Fruit fly (Drosophila melanogaster) whole organism, pupa: ENCODE data around the gene Spase25.
A peak's percentile ranks its signal among the peaks of the same experiment; 100 is the strongest.

Source experiments
- CG10348 ChIP-seq: fragments of 200-800 bp; sonication (Bioruptor generic); IDR thresholded peaks from 2 replicates; pipeline ENCODE4 v1.3.6; 2022; ENCODE audit warnings: missing biosample characterization, missing genetic modification characterization
- CG12605 ChIP-seq: fragments of 200-800 bp; sonication (Bioruptor generic); IDR thresholded peaks from 2 replicates; pipeline ENCODE4 v1.3.6; 2022; ENCODE audit warnings: missing biosample characterization, missing genetic modification characterization
- CG13204 ChIP-seq: fragments of 200-800 bp; sonication (Bioruptor generic); optimal IDR thresholded peaks from 2 replicates; lab custom pipeline; 2018; ENCODE audit warnings: missing biosample characterization, mild to moderate bottlenecking, missing genetic modification characterization, moderate library complexity
- CG14655 ChIP-seq: fragments of 200-800 bp; sonication (Bioruptor generic); optimal IDR thresholded peaks from 3 replicates; lab custom pipeline; 2017; ENCODE audit warnings: mild to moderate bottlenecking, missing biosample characterization, missing genetic modification reagents, missing genetic modification characterization
- CG15710 ChIP-seq: fragments of 200-800 bp; sonication (Bioruptor generic); optimal IDR thresholded peaks from 2 replicates; lab custom pipeline; 2018; ENCODE audit warnings: missing biosample characterization, mild to moderate bottlenecking, missing genetic modification characterization, moderate library complexity
- CG17806 ChIP-seq: fragments of 200-800 bp; sonication (Bioruptor generic); optimal IDR thresholded peaks from 2 replicates; lab custom pipeline; 2018; ENCODE audit warnings: missing biosample characterization, mild to moderate bottlenecking, missing genetic modification characterization, moderate library complexity
- CG32121 ChIP-seq: fragments of 200-800 bp; sonication (Bioruptor generic); IDR thresholded peaks from 2 replicates; pipeline ENCODE4 v1.3.6; 2022; ENCODE audit warnings: missing biosample characterization, missing genetic modification characterization
- CG34367 ChIP-seq: fragments of 200-800 bp; sonication (Bioruptor generic); optimal IDR thresholded peaks from 2 replicates; lab custom pipeline; 2018; ENCODE audit warnings: missing biosample characterization, mild to moderate bottlenecking, missing genetic modification characterization
- CG4496 ChIP-seq: fragments of 200-800 bp; sonication (Bioruptor generic); IDR thresholded peaks from 3 replicates; pipeline ENCODE4 v1.3.6; 2022; ENCODE audit warnings: missing biosample characterization, missing genetic modification characterization
- CG8159 ChIP-seq: fragments of 200-800 bp; sonication (Bioruptor generic); optimal IDR thresholded peaks from 3 replicates; lab custom pipeline; 2018; ENCODE audit warnings: missing biosample characterization, mild to moderate bottlenecking, missing genetic modification characterization, moderate library complexity
- CG8301 ChIP-seq: fragments of 200-800 bp; sonication (Bioruptor generic); optimal IDR thresholded peaks from 2 replicates; lab custom pipeline; 2018; ENCODE audit warnings: missing biosample characterization, mild to moderate bottlenecking, missing genetic modification characterization
- CG9948 ChIP-seq: fragments of 200-800 bp; sonication (Bioruptor generic); optimal IDR thresholded peaks from 2 replicates; lab custom pipeline; 2018; ENCODE audit warnings: missing biosample characterization, mild to moderate bottlenecking, missing genetic modification characterization, moderate library complexity
- D1 ChIP-seq: fragments of 200-800 bp; sonication (Bioruptor generic); optimal IDR thresholded peaks from 2 replicates; lab custom pipeline; 2018; ENCODE audit warnings: missing biosample characterization, mild to moderate bottlenecking, missing genetic modification characterization, moderate library complexity
- EcR ChIP-seq: fragments of 200-800 bp; sonication (Bioruptor generic); optimal IDR thresholded peaks from 3 replicates; lab custom pipeline; 2019; ENCODE audit warnings: missing biosample characterization, missing genetic modification characterization, mild to moderate bottlenecking, moderate library complexity, missing genetic modification reagents
- Ets98B ChIP-seq: fragments of 200-800 bp; sonication (Bioruptor generic); IDR thresholded peaks from 2 replicates; pipeline ENCODE4 v1.3.6; 2022; ENCODE audit warnings: missing biosample characterization, missing genetic modification characterization
- Pif1A ChIP-seq: fragments of 200-800 bp; sonication (Bioruptor generic); optimal IDR thresholded peaks from 3 replicates; lab custom pipeline; 2016; ENCODE audit warnings: missing biosample characterization, missing genetic modification characterization
- Pif1B ChIP-seq: fragments of 200-800 bp; sonication (Bioruptor generic); optimal IDR thresholded peaks from 3 replicates; lab custom pipeline; 2016; ENCODE audit warnings: missing biosample characterization, missing genetic modification characterization
- Snoo ChIP-seq: fragments of 200-800 bp; sonication (Bioruptor generic); optimal IDR thresholded peaks from 3 replicates; lab custom pipeline; 2017; ENCODE audit warnings: missing biosample characterization, mild to moderate bottlenecking, missing genetic modification characterization, inconsistent platforms
- fd96Ca ChIP-seq: fragments of 200-800 bp; sonication (Bioruptor generic); IDR thresholded peaks from 3 replicates; pipeline ENCODE4 v1.3.6; 2022; ENCODE audit warnings: missing biosample characterization, missing genetic modification characterization
- gl ChIP-seq: fragments of 200-800 bp; sonication (Bioruptor generic); optimal IDR thresholded peaks from 2 replicates; lab custom pipeline; 2018; ENCODE audit warnings: missing biosample characterization, mild to moderate bottlenecking, missing genetic modification characterization
- rn ChIP-seq: fragments of 200-800 bp; sonication (Bioruptor generic); IDR thresholded peaks from 2 replicates; pipeline ENCODE4 v1.3.6; 2022; ENCODE audit warnings: missing biosample characterization, missing genetic modification characterization

Gene Spase25

DNA sequence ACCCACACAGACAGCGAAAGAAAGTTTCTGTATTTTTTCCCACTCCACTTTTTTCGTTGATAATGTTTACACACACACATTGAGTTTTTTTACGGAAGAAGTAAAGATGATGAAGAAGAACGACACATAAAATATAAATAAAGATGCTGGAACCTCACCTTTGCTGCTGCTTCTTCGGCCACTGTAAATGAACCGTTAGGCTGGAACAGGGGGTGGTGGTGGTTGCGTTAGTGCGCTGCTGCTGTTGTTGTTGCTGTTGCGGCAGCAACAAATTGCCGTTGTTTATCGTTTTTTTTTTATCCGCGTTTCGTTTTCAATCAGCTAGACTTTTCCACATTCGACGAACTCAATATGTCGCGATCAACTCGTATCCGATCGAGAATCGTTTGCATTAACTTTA lies 31.4 kb upstream of the Spase25 start:
- no peak for TF ChIP-seq rn (GFP tag; lab: Robert Waterston, UW)
- TF ChIP-seq CG10348 (GFP tag; lab: Robert Waterston, UW) = no peak
- no peak for TF ChIP-seq Pif1A (GFP tag; lab: Kevin White, UChicago)
- no peak for TF ChIP-seq CG8301 (tag; lab: Kevin White, UChicago)
- TF ChIP-seq Ets98B (GFP tag; lab: Robert Waterston, UW) = no peak
- no peak for TF ChIP-seq CG15710
- TF ChIP-seq gl (tag; lab: Kevin White, UChicago) = no peak
- no peak for TF ChIP-seq EcR
- TF ChIP-seq CG8159 (tag; lab: Kevin White, UChicago) = no peak
- TF ChIP-seq Pif1B = no peak
- TF ChIP-seq CG17806 = no peak
- no peak for TF ChIP-seq CG4496
- TF ChIP-seq CG13204 = no peak
- TF ChIP-seq CG32121 (GFP tag; lab: Robert Waterston, UW) = no peak

- TF ChIP-seq Ets98B (GFP tag; lab: Robert Waterston, UW) = peak; percentile 26; the same call in 1 of the 2 replicates
- TF ChIP-seq CG12605 (GFP tag; lab: Robert Waterston, UW) = peak; percentile 38; the same call in 1 of the 2 replicates
- TF ChIP-seq fd96Ca (GFP tag; lab: Robert Waterston, UW) = peak; percentile 61; the same call in 1 of the 3 replicates
- TF ChIP-seq rn (GFP tag; lab: Robert Waterston, UW) = peak; percentile 39; the same call in 1 of the 2 replicates
- no peak for TF ChIP-seq gl (tag; lab: Kevin White, UChicago)
- 0 out of 2 replicates have a peak, but pooled peaks have one; percentile 15 for TF ChIP-seq CG32121 (GFP tag; lab: Robert Waterston, UW)
- peak; percentile 57 for TF ChIP-seq Snoo (tag; lab: Kevin White, UChicago)
- peak; percentile 78; the same call in 2 of the 3 replicates for TF ChIP-seq CG4496
- peak; percentile 20 for TF ChIP-seq CG8159 (tag; lab: Kevin White, UChicago)
- no peak for TF ChIP-seq CG34367
Observed at dm6 chrX:11454189-11454882, 30.7 kb upstream of the Spase25 start, which contains the start of the genes Evi5 and HP5. Gene Evi5, minus strand, starts transcription at chrX:11454386. Gene HP5, plus strand, starts transcription at chrX:11454786.

DNA sequence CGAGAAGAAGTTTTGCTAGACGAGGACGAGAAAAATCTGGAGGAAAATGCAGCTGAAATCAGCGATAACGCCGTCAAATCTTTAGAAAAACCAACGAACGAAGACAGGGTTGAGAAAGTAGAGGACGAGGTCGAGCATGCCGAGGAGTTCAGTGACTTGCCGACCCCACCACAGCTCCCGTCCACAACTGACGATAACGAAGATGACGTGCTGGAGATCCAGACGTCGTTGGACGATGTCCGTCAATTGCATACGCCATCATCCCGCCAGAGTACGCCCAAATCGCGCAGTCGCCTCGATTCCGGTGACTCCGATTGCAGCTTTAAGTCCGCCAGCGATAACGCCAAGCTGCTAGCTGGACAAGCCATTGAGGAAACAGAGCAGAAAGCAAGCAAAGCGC lies 27.9 kb upstream of the Spase25 start:
- no peak for TF ChIP-seq CG8301 (tag; lab: Kevin White, UChicago)
- TF ChIP-seq EcR = peak; percentile 82

DNA sequence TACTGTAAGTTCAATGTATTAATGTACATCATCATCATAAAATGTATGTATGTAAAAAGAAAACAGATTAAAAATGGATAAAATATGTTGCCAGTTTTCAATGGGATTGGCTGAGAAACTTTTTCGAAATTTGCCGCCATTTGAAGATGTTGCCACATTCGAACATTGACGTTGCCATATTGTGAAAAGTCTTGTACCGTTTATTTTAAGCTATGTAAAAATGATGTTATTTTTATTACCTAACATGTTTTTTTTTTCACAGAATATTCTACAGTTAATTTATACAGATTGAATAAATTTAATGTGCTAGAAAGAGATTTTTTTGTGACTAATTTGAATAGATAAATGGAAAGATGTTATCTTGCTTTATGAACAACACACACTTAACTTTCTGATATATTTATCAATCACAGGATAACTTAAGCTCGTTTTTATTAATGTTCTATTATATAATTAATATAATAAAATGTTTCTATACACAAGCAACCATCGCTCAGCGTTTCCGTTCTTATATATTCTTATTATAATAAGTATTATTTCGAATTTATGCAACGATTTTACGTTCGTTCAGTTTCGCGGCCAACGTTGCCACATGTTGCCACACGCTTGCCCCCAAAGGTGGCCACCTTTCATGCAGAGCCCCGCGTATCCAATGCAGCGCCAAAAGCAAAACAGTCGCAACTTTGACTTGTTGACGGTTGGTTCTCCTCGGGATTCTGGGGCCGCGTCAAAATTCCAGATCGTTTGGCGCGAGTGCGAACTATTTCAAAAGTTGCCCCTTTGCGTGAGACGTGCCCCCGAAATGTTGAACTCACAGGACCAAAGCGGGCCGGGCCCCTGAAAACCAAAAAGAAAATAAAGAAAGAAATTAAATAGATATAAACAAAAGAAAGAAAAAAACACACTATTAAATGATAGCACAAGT lies 25.9 kb upstream of the Spase25 start, which contains the start of gene CG43155:
TSS of gene CG43155 (plus strand) at position 875 of the 925 bp plus-strand sequence.
- no peak for TF ChIP-seq EcR
- TF ChIP-seq CG32121 (GFP tag; lab: Robert Waterston, UW) = no peak
- no peak for TF ChIP-seq CG12605 (GFP tag; lab: Robert Waterston, UW)

- TF ChIP-seq CG34367 = no peak
- no peak for TF ChIP-seq CG10348 (GFP tag; lab: Robert Waterston, UW)
- TF ChIP-seq CG12605 (GFP tag; lab: Robert Waterston, UW) = no peak
- no peak for TF ChIP-seq Snoo (tag; lab: Kevin White, UChicago)
- TF ChIP-seq fd96Ca (GFP tag; lab: Robert Waterston, UW) = no peak
- TF ChIP-seq D1 (tag; lab: Kevin White, UChicago) = no peak
- TF ChIP-seq CG17806 = no peak
- TF ChIP-seq CG13204 = no peak
- TF ChIP-seq rn (GFP tag; lab: Robert Waterston, UW) = no peak
Observed at dm6 chrX:11464047-11464446, 21.0 kb upstream of the Spase25 start.

DNA sequence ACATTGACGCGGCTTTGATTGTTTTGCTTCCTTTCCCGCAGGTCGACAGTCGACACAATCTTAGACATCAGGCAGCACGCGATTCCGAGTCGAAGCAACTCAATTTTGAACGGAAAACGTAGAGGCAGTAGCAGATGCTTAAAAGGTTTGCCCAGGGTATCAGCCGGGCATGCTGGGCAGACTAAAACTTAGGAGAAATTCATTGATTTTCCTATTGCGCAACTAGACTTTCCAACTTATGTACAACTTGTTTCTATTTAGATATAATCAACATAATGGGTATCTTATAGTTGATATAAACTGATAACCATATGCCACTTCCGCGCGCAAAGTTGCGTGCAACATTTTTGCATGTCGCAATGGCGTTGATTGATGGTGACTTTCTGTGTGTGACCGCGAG lies 18.3 kb upstream of the Spase25 start:
- TF ChIP-seq fd96Ca (GFP tag; lab: Robert Waterston, UW) (0 out of 3 replicates have a peak, but pooled peaks have one; percentile 22), CG4496 (0 out of 3 replicates have a peak, but pooled peaks have one; percentile 34), CG8159 (tag; lab: Kevin White, UChicago) (no peak)

dm6 chrX:11468304-11468703 lies 16.7 kb upstream of the Spase25 start:
- TF ChIP-seq CG15710 = no peak
- no peak for TF ChIP-seq CG34367
- no peak for TF ChIP-seq fd96Ca (GFP tag; lab: Robert Waterston, UW)

DNA sequence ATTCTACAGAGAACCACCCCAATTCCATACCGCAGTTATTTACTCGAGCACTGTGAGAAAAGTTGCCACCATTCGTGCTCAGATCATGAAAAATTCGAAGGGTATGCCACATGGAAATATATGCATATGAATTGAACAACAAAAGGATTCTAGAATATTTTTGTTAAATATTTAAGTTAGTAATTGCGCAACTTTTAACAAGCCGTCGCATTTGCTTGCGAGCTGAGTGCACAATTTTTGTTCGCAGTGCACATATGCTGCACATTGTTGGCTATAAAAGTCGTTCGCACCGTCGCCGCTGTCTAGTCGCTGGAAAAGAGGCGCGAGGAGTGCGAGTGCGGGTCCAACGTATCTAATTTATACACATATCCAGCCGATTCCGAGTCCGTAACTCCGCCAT lies 8.3 kb upstream of the Spase25 start, which contains the start of gene Cyp4g15:
TSS of gene Cyp4g15 (plus strand) at position 301 of the 400 bp plus-strand sequence.
- TF ChIP-seq CG8301 (tag; lab: Kevin White, UChicago) (no peak), CG8159 (tag; lab: Kevin White, UChicago) (no peak), CG13204 (no peak), CG32121 (GFP tag; lab: Robert Waterston, UW) (no peak), Pif1B (no peak), CG34367 (no peak), CG4496 (no peak), CG15710 (no peak), CG14655 (no peak), Pif1A (GFP tag; lab: Kevin White, UChicago) (no peak), CG9948 (tag; lab: Kevin White, UChicago) (no peak), gl (tag; lab: Kevin White, UChicago) (no peak), D1 (tag; lab: Kevin White, UChicago) (no peak), EcR (no peak)
